Fruit fly (Drosophila melanogaster): Measurements from ENCODE around the gene spi.

Gene spi

dm6 chr2L:19577187-19577765 is at the start of gene spi, which contains the start of gene msb1l (continued):
- TF ChIP-seq Hey (tag; optimal IDR thresholded peaks at IDR 0.05): no peak
- TF ChIP-seq CG11723 (GFP tag; optimal IDR thresholded peaks at IDR 0.05): no peak
- no peak for TF ChIP-seq exex (tag; optimal IDR thresholded peaks at IDR 0.05)
- TF ChIP-seq sna (GFP tag; IDR thresholded peaks at IDR 0.05; ENCODE audit: partially characterized antibody): 0 out of 2 replicates have a peak, but pooled peaks have one; percentile 25
- TF ChIP-seq sima (GFP tag; optimal IDR thresholded peaks at IDR 0.05): no peak
- peak; percentile 81 for TF ChIP-seq CG9932 (GFP tag; IDR thresholded peaks at IDR 0.05)
- no peak for TF ChIP-seq CG11695 (GFP tag; IDR thresholded peaks at IDR 0.05)
- TF ChIP-seq CG1647 (GFP tag; optimal IDR thresholded peaks at IDR 0.05): peak; percentile 4
- TF ChIP-seq CG17328 (GFP tag; IDR thresholded peaks at IDR 0.05): 0 out of 2 replicates have a peak, but pooled peaks have one; percentile 3
- TF ChIP-seq bbx (GFP tag; IDR thresholded peaks at IDR 0.05; ENCODE audit: partially characterized antibody): peak; percentile 10; the same call in 1 of the 2 replicates
- TF ChIP-seq CG10543 (GFP tag; optimal IDR thresholded peaks at IDR 0.05): peak; percentile 30
- TF ChIP-seq crol (GFP tag; IDR thresholded peaks at IDR 0.05): no peak
- peak; percentile 54 for TF ChIP-seq Chrac-16 (GFP tag; optimal IDR thresholded peaks at IDR 0.05)
- no peak for TF ChIP-seq CG11456 (GFP tag; IDR thresholded peaks at IDR 0.05)
- TF ChIP-seq Doc2 (GFP tag; IDR thresholded peaks at IDR 0.05): no peak
- TF ChIP-seq CG7786 (GFP tag; optimal IDR thresholded peaks at IDR 0.05): no peak
- peak; percentile 47 for TF ChIP-seq CG18764 (GFP tag; optimal IDR thresholded peaks at IDR 0.05)
- peak; percentile 63 for TF ChIP-seq tin (GFP tag; optimal IDR thresholded peaks at IDR 0.05)
- TF ChIP-seq HmgZ (tag; optimal IDR thresholded peaks at IDR 0.05): peak; percentile 15
- no peak for TF ChIP-seq cg (GFP tag; optimal IDR thresholded peaks at IDR 0.05)
- peak; percentile 42 for TF ChIP-seq CG2116 (GFP tag; optimal IDR thresholded peaks at IDR 0.05)
- no peak for TF ChIP-seq Vsx1 (GFP tag; optimal IDR thresholded peaks at IDR 0.05)
- TF ChIP-seq row (GFP tag; IDR thresholded peaks at IDR 0.05): peak; percentile 81
- TF ChIP-seq CG6272 (GFP tag; IDR thresholded peaks at IDR 0.05): peak; percentile 7; the same call in 1 of the 2 replicates
- TF ChIP-seq CG10321 (GFP tag; IDR thresholded peaks at IDR 0.05): no peak
- TF ChIP-seq Ets65A (GFP tag): peak; percentile 92
- peak; percentile 27 for TF ChIP-seq Usf (GFP tag; optimal IDR thresholded peaks at IDR 0.05)
- no peak for TF ChIP-seq YL-1 (GFP tag; optimal IDR thresholded peaks at IDR 0.05)
- TF ChIP-seq CG14441 (GFP tag; IDR thresholded peaks at IDR 0.05): peak; percentile 18; the same call in 1 of the 2 replicates
- TF ChIP-seq CG3281 (GFP tag; optimal IDR thresholded peaks at IDR 0.05): peak; percentile 38
- peak; percentile 17 for TF ChIP-seq bab2 (GFP tag; optimal IDR thresholded peaks at IDR 0.05)
- TF ChIP-seq mam (GFP tag; optimal IDR thresholded peaks at IDR 0.05): peak; percentile 35
- TF ChIP-seq CG4854 (GFP tag; optimal IDR thresholded peaks at IDR 0.05): no peak
- peak; percentile 8 for TF ChIP-seq CG8388 (GFP tag; optimal IDR thresholded peaks at IDR 0.05)
- TF ChIP-seq dati (GFP tag; IDR thresholded peaks at IDR 0.05): no peak
- peak; percentile 56 for TF ChIP-seq NfI (GFP tag; optimal IDR thresholded peaks at IDR 0.05)
- TF ChIP-seq CG18599 (GFP tag; optimal IDR thresholded peaks at IDR 0.05): no peak
- no peak for TF ChIP-seq usp (GFP tag; optimal IDR thresholded peaks at IDR 0.05)
- peak; percentile 18; the same call in 1 of the 2 replicates for TF ChIP-seq CG31224 (GFP tag; IDR thresholded peaks at IDR 0.05)
- TF ChIP-seq CrebB (tag; optimal IDR thresholded peaks at IDR 0.05): no peak
- TF ChIP-seq Optix (GFP tag; IDR thresholded peaks at IDR 0.05): no peak
- peak; percentile 21 for TF ChIP-seq Ets97D (GFP tag; optimal IDR thresholded peaks at IDR 0.05)
- no peak for TF ChIP-seq CHES-1-like (GFP tag; optimal IDR thresholded peaks at IDR 0.05)
- TF ChIP-seq run (tag; optimal IDR thresholded peaks at IDR 0.05): no peak
- no peak for TF ChIP-seq dan (GFP tag; IDR thresholded peaks at IDR 0.05)
- TF ChIP-seq CG3847 (GFP tag; IDR thresholded peaks at IDR 0.05): peak; percentile 79
- no peak for TF ChIP-seq CG4328 (GFP tag; optimal IDR thresholded peaks at IDR 0.05)
- peak; percentile 4 for TF ChIP-seq Elba2 (GFP tag; optimal IDR thresholded peaks at IDR 0.05)
- peak in 1 of 2 experiments; percentile 40 for TF ChIP-seq Pdp1 (GFP tag; optimal IDR thresholded peaks at IDR 0.05)
- TF ChIP-seq Fer3 (tag; optimal IDR thresholded peaks at IDR 0.05): peak; percentile 8
- TF ChIP-seq al (GFP tag; IDR thresholded peaks at IDR 0.05): peak; percentile 55
